Worm (Caenorhabditis elegans) whole organism, L4/young adult: ENCODE results near the gene C32D5.8.

ENCODE experiments used
- W03F9.2 ChIP-seq: fragments of 150-350 bp; optimal IDR thresholded peaks from 2 replicates; lab custom pipeline; 2014; ENCODE audit warnings: missing biosample characterization, missing genetic modification characterization
- dao-5 ChIP-seq: sonication (generic microtip); optimal IDR thresholded peaks from 2 replicates; lab custom pipeline; 2016; ENCODE audit warnings: missing genotype, missing genetic modification characterization, moderate library complexity, missing compliant biosample characterization
- him-1 ChIP-seq: sonication (generic microtip); optimal IDR thresholded peaks from 2 replicates; lab custom pipeline; 2016; ENCODE audit warnings: missing genotype, missing genetic modification reagents, missing genetic modification characterization, missing compliant biosample characterization

- TF ChIP-seq dao-5 (tag; lab: Kevin White, UChicago) (no peak), him-1 (tag; lab: Kevin White, UChicago) (no peak), W03F9.2 (no peak)
Measured at ce11 chrII:6387937-6388336, 42.2 kb upstream of the C32D5.8 start, which contains the start of gene F58F12.2.
